Fruit fly (Drosophila melanogaster) whole organism, embryonic: ENCODE data around the gene mei-P26.

Experiments used
- CG12744 ChIP-seq: fragments of 200-800 bp; sonication (Bioruptor generic); optimal IDR thresholded peaks from 2 replicates; lab custom pipeline; 2016; ENCODE audit warnings: missing biosample characterization, missing genetic modification characterization
- CG13296 ChIP-seq: fragments of 200-800 bp; sonication (Bioruptor generic); optimal IDR thresholded peaks from 3 replicates; lab custom pipeline; 2018; ENCODE audit warnings: missing biosample characterization, mild to moderate bottlenecking, missing genetic modification characterization
- CG13424 ChIP-seq: fragments of 200-800 bp; sonication (Bioruptor generic); optimal IDR thresholded peaks from 2 replicates; lab custom pipeline; 2019; ENCODE audit warnings: missing biosample characterization, mild to moderate bottlenecking, missing genetic modification characterization, moderate library complexity
- CG14441 ChIP-seq: fragments of 200-800 bp; sonication (Bioruptor generic); IDR thresholded peaks from 2 replicates; pipeline ENCODE4 v1.3.6; 2022; ENCODE audit warnings: missing biosample characterization, missing genetic modification characterization
- CG15601 ChIP-seq: fragments of 200-800 bp; sonication (Bioruptor generic); optimal IDR thresholded peaks from 3 replicates; lab custom pipeline; 2019; ENCODE audit warnings: missing biosample characterization, mild to moderate bottlenecking, missing genetic modification characterization, moderate library complexity
- CG1602 ChIP-seq: fragments of 200-800 bp; sonication (Bioruptor generic); optimal IDR thresholded peaks from 3 replicates; lab custom pipeline; 2016; ENCODE audit warnings: missing biosample characterization, missing genetic modification characterization
- CG17385 ChIP-seq: fragments of 200-800 bp; sonication (Bioruptor generic); optimal IDR thresholded peaks from 3 replicates; lab custom pipeline; 2018; ENCODE audit warnings: missing biosample characterization, mild to moderate bottlenecking, missing genetic modification characterization
- CG18599 ChIP-seq: fragments of 200-800 bp; sonication (Bioruptor generic); optimal IDR thresholded peaks from 3 replicates; lab custom pipeline; 2017; ENCODE audit warnings: missing biosample characterization, missing genetic modification characterization, mild to moderate bottlenecking, moderate library complexity, missing genetic modification reagents
- CG2116 ChIP-seq: fragments of 200-800 bp; sonication (Bioruptor generic); optimal IDR thresholded peaks from 3 replicates; lab custom pipeline; 2018; ENCODE audit warnings: missing biosample characterization, mild to moderate bottlenecking, missing genetic modification characterization
- CG2120 ChIP-seq: fragments of 200-800 bp; sonication (Bioruptor generic); optimal IDR thresholded peaks from 3 replicates; lab custom pipeline; 2016; ENCODE audit warnings: missing biosample characterization, missing genetic modification characterization
- CG3163 ChIP-seq: fragments of 200-800 bp; sonication (Bioruptor generic); optimal IDR thresholded peaks from 3 replicates; lab custom pipeline; 2016; ENCODE audit warnings: missing biosample characterization, missing genetic modification characterization
- CG4404 ChIP-seq: fragments of 200-800 bp; sonication (Bioruptor generic); IDR thresholded peaks from 2 replicates; pipeline ENCODE4 v1.3.6; 2022; ENCODE audit warnings: missing biosample characterization, missing genetic modification characterization
- CG5245 ChIP-seq: fragments of 200-800 bp; sonication (Bioruptor generic); optimal IDR thresholded peaks from 3 replicates; lab custom pipeline; 2016; ENCODE audit warnings: missing biosample characterization, missing genetic modification characterization
- CG6689 ChIP-seq: fragments of 200-800 bp; sonication (Bioruptor generic); IDR thresholded peaks from 2 replicates; pipeline ENCODE4 v1.3.6; 2022; ENCODE audit warnings: missing biosample characterization, missing genetic modification characterization
- CG7963 ChIP-seq: fragments of 200-800 bp; sonication (Bioruptor generic); IDR thresholded peaks from 3 replicates; pipeline ENCODE4 v1.3.6; 2022; ENCODE audit warnings: missing biosample characterization, missing genetic modification characterization; ENCODE audit not compliant: partially characterized antibody
- CG7987 ChIP-seq: fragments of 200-800 bp; sonication (Bioruptor generic); optimal IDR thresholded peaks from 2 replicates; lab custom pipeline; 2018; ENCODE audit warnings: missing biosample characterization, mild to moderate bottlenecking, missing genetic modification characterization, moderate library complexity
- CG8359 ChIP-seq: fragments of 200-800 bp; sonication (Bioruptor generic); optimal IDR thresholded peaks from 2 replicates; lab custom pipeline; 2017; ENCODE audit warnings: missing biosample characterization, mild to moderate bottlenecking, missing genetic modification characterization, borderline replicate concordance
- CG8388 ChIP-seq: fragments of 200-800 bp; sonication (Bioruptor generic); optimal IDR thresholded peaks from 2 replicates; lab custom pipeline; 2019; ENCODE audit warnings: missing biosample characterization, mild to moderate bottlenecking, missing genetic modification characterization, moderate library complexity
- CoRest ChIP-seq: fragments of 200-800 bp; sonication (Bioruptor generic); optimal IDR thresholded peaks from 3 replicates; lab custom pipeline; 2018; ENCODE audit warnings: missing biosample characterization, mild to moderate bottlenecking, missing genetic modification characterization, moderate library complexity
- Dad ChIP-seq: fragments of 200-800 bp; sonication (Bioruptor generic); optimal IDR thresholded peaks from 3 replicates; lab custom pipeline; 2016; ENCODE audit warnings: missing biosample characterization, missing genetic modification characterization
- Dbx ChIP-seq: fragments of 200-800 bp; sonication (Bioruptor generic); IDR thresholded peaks from 3 replicates; pipeline ENCODE4 v1.3.6; 2022; ENCODE audit warnings: missing biosample characterization, missing genetic modification characterization
- Dip2 ChIP-seq: fragments of 200-800 bp; sonication (Bioruptor generic); IDR thresholded peaks from 2 replicates; pipeline ENCODE4 v1.3.6; 2022; ENCODE audit warnings: missing biosample characterization, missing genetic modification characterization
- Dref ChIP-seq: fragments of 200-800 bp; sonication (Bioruptor generic); IDR thresholded peaks from 2 replicates; pipeline ENCODE4 v1.3.6; 2022; ENCODE audit warnings: missing biosample characterization, missing genetic modification characterization
- GATAe ChIP-seq: fragments of 200-800 bp; sonication (Bioruptor generic); conservative IDR thresholded peaks from 2 replicates; pipeline ENCODE4 v1.3.6; 2022; ENCODE audit warnings: missing biosample characterization, missing genetic modification characterization
- H2.0 ChIP-seq: fragments of 200-800 bp; sonication (Bioruptor generic); IDR thresholded peaks from 2 replicates; pipeline ENCODE4 v1.3.6; 2022; ENCODE audit warnings: missing biosample characterization, missing genetic modification characterization
- Hsf ChIP-seq: fragments of 200-800 bp; sonication (Bioruptor generic); optimal IDR thresholded peaks from 3 replicates; lab custom pipeline; 2016; ENCODE audit warnings: missing biosample characterization, missing genetic modification characterization
- Jarid2 ChIP-seq: fragments of 200-800 bp; sonication (Bioruptor generic); optimal IDR thresholded peaks from 3 replicates; lab custom pipeline; 2017; ENCODE audit warnings: mild to moderate bottlenecking, missing biosample characterization, missing genetic modification reagents, missing genetic modification characterization
- Lhr ChIP-seq: fragments of 200-800 bp; sonication (Bioruptor generic); optimal IDR thresholded peaks from 3 replicates; lab custom pipeline; 2017; ENCODE audit warnings: mild to moderate bottlenecking, missing biosample characterization, missing genetic modification reagents, missing genetic modification characterization
- Lpt ChIP-seq: fragments of >200 bp; optimal IDR thresholded peaks from 2 replicates; lab custom pipeline; 2018; ENCODE audit warnings: missing biosample characterization, missing genetic modification characterization
- Meics ChIP-seq: fragments of 200-800 bp; sonication (Bioruptor generic); optimal IDR thresholded peaks from 2 replicates; lab custom pipeline; 2017; ENCODE audit warnings: missing biosample characterization, mild to moderate bottlenecking, missing genetic modification characterization
- Myb ChIP-seq: fragments of 200-800 bp; sonication (Bioruptor generic); optimal IDR thresholded peaks from 2 replicates; lab custom pipeline; 2016; ENCODE audit warnings: missing biosample characterization, missing genetic modification characterization
- Sry-δ ChIP-seq: fragments of 200-800 bp; sonication (Bioruptor generic); optimal IDR thresholded peaks from 2 replicates; lab custom pipeline; 2016; ENCODE audit warnings: missing biosample characterization, missing genetic modification characterization
- Taf1 ChIP-seq: fragments of 200-800 bp; sonication (Bioruptor generic); IDR thresholded peaks from 2 replicates; pipeline ENCODE4 v1.3.6; 2022; ENCODE audit warnings: missing biosample characterization, missing genetic modification characterization
- Xrp1 ChIP-seq: fragments of 200-800 bp; sonication (Bioruptor generic); IDR thresholded peaks from 2 replicates; pipeline ENCODE4 v1.3.6; 2022; ENCODE audit warnings: missing biosample characterization, missing genetic modification characterization
- aop ChIP-seq: fragments of 200-800 bp; sonication (Bioruptor generic); IDR thresholded peaks from 2 replicates; pipeline ENCODE4 v1.3.6; 2022; ENCODE audit warnings: missing biosample characterization, missing genetic modification characterization
- az2 ChIP-seq: fragments of 200-800 bp; sonication (Bioruptor generic); optimal IDR thresholded peaks from 3 replicates; lab custom pipeline; 2016; ENCODE audit warnings: missing biosample characterization, missing genetic modification characterization
- bcd ChIP-seq: fragments of 200-800 bp; sonication (Bioruptor generic); optimal IDR thresholded peaks from 2 replicates; lab custom pipeline; 2017; ENCODE audit warnings: missing biosample characterization, mild to moderate bottlenecking, missing genetic modification characterization
- crc ChIP-seq: fragments of 200-800 bp; sonication (Bioruptor generic); optimal IDR thresholded peaks from 2 replicates; lab custom pipeline; 2016; ENCODE audit warnings: missing biosample characterization, missing genetic modification characterization
- cwo ChIP-seq: fragments of 200-800 bp; sonication (Bioruptor generic); optimal IDR thresholded peaks from 3 replicates; lab custom pipeline; 2017; ENCODE audit warnings: missing biosample characterization, missing genetic modification characterization, mild to moderate bottlenecking, moderate library complexity, missing genetic modification reagents
- dmrt11E ChIP-seq: fragments of 200-800 bp; sonication (Bioruptor generic); optimal IDR thresholded peaks from 3 replicates; lab custom pipeline; 2018; ENCODE audit warnings: missing biosample characterization, mild to moderate bottlenecking, missing genetic modification characterization, moderate library complexity
- dpn ChIP-seq, 2 experiments: fragments of 200-800 bp; sonication (Bioruptor generic); optimal IDR thresholded peaks; 3 replicates each; lab custom pipeline; 2016; ENCODE audit warnings: missing biosample characterization in 2 of 2, missing genetic modification characterization in 2 of 2
- dysf ChIP-seq: fragments of 200-800 bp; sonication (Bioruptor generic); IDR thresholded peaks from 3 replicates; pipeline ENCODE4 v1.3.6; 2022; ENCODE audit warnings: missing biosample characterization, missing genetic modification characterization
- ftz-f1 ChIP-seq: fragments of 200-800 bp; sonication (Bioruptor generic); optimal IDR thresholded peaks from 2 replicates; lab custom pipeline; 2016; ENCODE audit warnings: missing biosample characterization, missing genetic modification characterization
- gsb ChIP-seq: fragments of 200-800 bp; sonication (Bioruptor generic); IDR thresholded peaks from 2 replicates; pipeline ENCODE4 v1.3.6; 2022; ENCODE audit warnings: missing biosample characterization, missing genetic modification characterization
- hkb ChIP-seq, 2 experiments: fragments of 200-800 bp in 1 of 2; fragments of >200 bp in 1 of 2; sonication (Bioruptor generic) in 1 of 2; IDR thresholded peaks in 1 of 2; optimal IDR thresholded peaks in 1 of 2; 2 replicates each; pipeline versions ENCODE4 v1.3.6 to Lab custom; 2017 to 2022; ENCODE audit warnings: missing biosample characterization in 1 of 2, missing genetic modification characterization in 1 of 2
- jigr1 ChIP-seq: fragments of 200-800 bp; sonication (Bioruptor generic); IDR thresholded peaks from 3 replicates; pipeline ENCODE4 v1.3.6; 2022; ENCODE audit warnings: missing biosample characterization, missing genetic modification characterization
- nerfin-2 ChIP-seq: fragments of 200-800 bp; sonication (Bioruptor generic); IDR thresholded peaks from 2 replicates; pipeline ENCODE4 v1.3.6; 2022; ENCODE audit warnings: missing biosample characterization, missing genetic modification characterization; ENCODE audit not compliant: partially characterized antibody
- psq ChIP-seq: fragments of 200-800 bp; sonication (Bioruptor generic); optimal IDR thresholded peaks from 2 replicates; lab custom pipeline; 2017; ENCODE audit warnings: missing biosample characterization, missing genetic modification characterization
- sna ChIP-seq: fragments of 200-800 bp; sonication (Bioruptor generic); IDR thresholded peaks from 2 replicates; pipeline ENCODE4 v1.3.6; 2022; ENCODE audit warnings: missing biosample characterization, missing genetic modification characterization; ENCODE audit not compliant: partially characterized antibody
- tgo ChIP-seq: fragments of 200-800 bp; sonication (Bioruptor generic); IDR thresholded peaks from 3 replicates; pipeline ENCODE4 v1.3.6; 2022; ENCODE audit warnings: missing biosample characterization, missing genetic modification characterization
- yki ChIP-seq: fragments of >200 bp; optimal IDR thresholded peaks from 3 replicates; lab custom pipeline; 2018

The mei-P26 gene

DNA sequence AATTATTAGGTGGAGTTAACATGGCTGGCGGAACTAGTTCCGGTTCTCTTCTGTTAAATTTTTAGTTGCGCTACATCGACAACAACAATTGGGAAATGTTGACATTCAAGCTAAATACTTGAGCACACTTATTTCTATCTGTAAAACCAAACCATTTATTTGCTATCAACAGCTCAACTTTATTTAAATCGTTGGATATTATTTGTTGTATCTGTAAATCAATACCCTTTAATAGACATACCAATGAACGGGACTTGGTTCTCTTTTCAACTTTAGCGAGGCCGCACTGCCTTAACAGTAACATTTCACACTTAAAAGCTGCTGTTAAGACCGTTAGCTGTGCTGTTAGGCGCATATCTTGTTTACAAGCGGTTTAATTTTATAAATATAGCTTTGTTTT is 30.5 kb downstream of the mei-P26 start, which contains the start of gene CG12106 (continued):
- TF ChIP-seq Dref (GFP tag; lab: Robert Waterston, UW): no peak
- peak; percentile 31; the same call in 1 of the 2 replicates for TF ChIP-seq CG4404
- TF ChIP-seq CG13296: peak; percentile 50
- TF ChIP-seq Dbx (GFP tag; lab: Robert Waterston, UW): 0 out of 3 replicates have a peak, but pooled peaks have one; percentile 23
- peak; percentile 46 for TF ChIP-seq Meics
- TF ChIP-seq CoRest (tag; lab: Kevin White, UChicago): peak; percentile 63
- TF ChIP-seq CG3163: no peak
- no peak for TF ChIP-seq nerfin-2
- peak; percentile 41; the same call in 1 of the 2 replicates for TF ChIP-seq Xrp1 (GFP tag; lab: Robert Waterston, UW)
- TF ChIP-seq Taf1 (GFP tag; lab: Robert Waterston, UW): no peak
- no peak for TF ChIP-seq ftz-f1 (GFP tag; lab: Kevin White, UChicago)
- TF ChIP-seq bcd (GFP tag; lab: Kevin White, UChicago): peak; percentile 20
- no peak for TF ChIP-seq hkb (optimal IDR thresholded peaks at IDR 0.05; lab: Kevin White, UChicago)
- peak; percentile 53 for TF ChIP-seq hkb (GFP tag; IDR thresholded peaks at IDR 0.05; lab: Robert Waterston, UW)
- TF ChIP-seq crc (GFP tag; lab: Kevin White, UChicago): peak; percentile 14
- peak; percentile 74 for TF ChIP-seq CG2120 (GFP tag; lab: Kevin White, UChicago)
- peak; percentile 62 for TF ChIP-seq CG18599 (GFP tag; lab: Kevin White, UChicago)
- no peak for TF ChIP-seq jigr1 (GFP tag; lab: Robert Waterston, UW)
- TF ChIP-seq dpn (GFP tag; optimal IDR thresholded peaks at IDR 0.05; lab: Kevin White, UChicago): peak; percentile 37 to 45
- no peak for TF ChIP-seq Lhr (GFP tag; lab: Kevin White, UChicago)
- TF ChIP-seq H2.0: no peak; the same call in 1 of the 2 replicates
- no peak for TF ChIP-seq Lpt (GFP tag; lab: Kevin White, UChicago)
- no peak for TF ChIP-seq psq (GFP tag; lab: Kevin White, UChicago)
- 0 out of 2 replicates have a peak, but pooled peaks have one; percentile 20 for TF ChIP-seq gsb
- peak; percentile 18 for TF ChIP-seq CG8388 (GFP tag; lab: Kevin White, UChicago)
- peak; percentile 28; the same call in 1 of the 2 replicates for TF ChIP-seq CG6689
- peak; percentile 14 for TF ChIP-seq Hsf (GFP tag; lab: Kevin White, UChicago)
- no peak for TF ChIP-seq CG7963 (GFP tag; lab: Robert Waterston, UW)
- no peak for TF ChIP-seq aop (GFP tag; lab: Robert Waterston, UW)
- TF ChIP-seq GATAe (GFP tag; lab: Robert Waterston, UW): no peak
- TF ChIP-seq Dad (GFP tag; lab: Kevin White, UChicago): no peak
- TF ChIP-seq Sry-δ (GFP tag; lab: Kevin White, UChicago): no peak
- peak; percentile 19 for TF ChIP-seq CG12744 (GFP tag; lab: Kevin White, UChicago)
- peak; percentile 68; the same call in 2 of the 3 replicates for TF ChIP-seq dysf
- no peak for TF ChIP-seq yki (lab: Kevin White, UChicago)
- no peak for TF ChIP-seq CG8359 (GFP tag; lab: Kevin White, UChicago)
- TF ChIP-seq Dip2 (GFP tag; lab: Robert Waterston, UW): no peak
- no peak for TF ChIP-seq CG5245 (GFP tag; lab: Kevin White, UChicago)
- TF ChIP-seq CG2116: peak; percentile 3
- TF ChIP-seq CG17385: peak; percentile 50
- no peak for TF ChIP-seq sna
- TF ChIP-seq tgo (GFP tag; lab: Robert Waterston, UW): peak; percentile 62; the same call in 2 of the 3 replicates
- TF ChIP-seq CG14441 (GFP tag; lab: Robert Waterston, UW): no peak; the same call in 1 of the 2 replicates
- TF ChIP-seq Myb: peak; percentile 44
- peak; percentile 26 for TF ChIP-seq CG1602 (GFP tag; lab: Kevin White, UChicago)
- no peak for TF ChIP-seq CG7987 (GFP tag; lab: Kevin White, UChicago)
- TF ChIP-seq CG13424 (tag; lab: Kevin White, UChicago): peak; percentile 67
- TF ChIP-seq Jarid2: no peak
- peak; percentile 13 for TF ChIP-seq CG15601 (tag; lab: Kevin White, UChicago)
- peak; percentile 8 for TF ChIP-seq cwo (GFP tag; lab: Kevin White, UChicago)
- peak; percentile 9 for TF ChIP-seq dmrt11E (tag; lab: Kevin White, UChicago)
- peak; percentile 26 for TF ChIP-seq az2 (GFP tag; lab: Kevin White, UChicago)
